Worm (Caenorhabditis elegans) whole organism, L1 larva: ENCODE results near the gene F49C12.6.
"Not testable (repeated sequence)": the region's sequence is repeated elsewhere in the genome, so short reads cannot be mapped to it uniquely, and the experiment has no call there.

ENCODE experiments used
- C04F5.9 ChIP-seq: sonication (generic microtip); optimal IDR thresholded peaks from 2 replicates; lab custom pipeline; 2016; ENCODE audit warnings: missing genetic modification characterization, missing compliant biosample characterization
- F16B12.6 ChIP-seq: fragments of 150-350 bp; optimal IDR thresholded peaks from 2 replicates; lab custom pipeline; 2014; ENCODE audit warnings: missing biosample characterization, missing genetic modification characterization
- Y116A8C.19 ChIP-seq: sonication (generic microtip); optimal IDR thresholded peaks from 2 replicates; lab custom pipeline; 2016; ENCODE audit warnings: missing compliant biosample characterization, missing genetic modification characterization, borderline replicate concordance
- blmp-1 ChIP-seq: fragments of 150-350 bp; optimal IDR thresholded peaks from 2 replicates; lab custom pipeline; 2014; ENCODE audit warnings: missing biosample characterization, missing genetic modification characterization
- ceh-63 ChIP-seq: fragments of 200-800 bp; sonication (Bioruptor generic); optimal IDR thresholded peaks from 2 replicates; lab custom pipeline; 2018; ENCODE audit warnings: mild to moderate bottlenecking, missing genetic modification characterization, missing compliant biosample characterization
- ceh-82 ChIP-seq, 3 experiments: fragments of 150-350 bp in 1 of 3; sonication (generic microtip) in 2 of 3; optimal IDR thresholded peaks; 2 replicates each; lab custom pipeline; 2014 to 2017; ENCODE audit warnings: missing biosample characterization in 3 of 3, missing genetic modification characterization in 3 of 3
- dpl-1 ChIP-seq, 3 experiments: fragments of 150-350 bp in 2 of 3; sonication (generic microtip) in 1 of 3; optimal IDR thresholded peaks; 2 replicates each; lab custom pipeline; 2014 to 2017; ENCODE audit warnings: missing biosample characterization in 3 of 3, missing genetic modification characterization in 3 of 3, missing genetic modification reagents in 3 of 3
- fkh-10 ChIP-seq: sonication (generic microtip); optimal IDR thresholded peaks from 2 replicates; lab custom pipeline; 2017; ENCODE audit warnings: missing biosample characterization, missing genetic modification reagents, missing genetic modification characterization
- hlh-4 ChIP-seq: sonication (generic microtip); optimal IDR thresholded peaks from 2 replicates; lab custom pipeline; 2016; ENCODE audit warnings: mild to moderate bottlenecking, missing genetic modification characterization, missing compliant biosample characterization
- isw-1 ChIP-seq: fragments of 200-800 bp; sonication (Bioruptor generic); IDR thresholded peaks from 2 replicates; pipeline ENCODE4 v1.3.6; 2022; ENCODE audit warnings: missing genetic modification characterization, missing compliant biosample characterization
- jun-1 ChIP-seq: fragments of 150-350 bp; optimal IDR thresholded peaks from 2 replicates; lab custom pipeline; 2014; ENCODE audit warnings: missing biosample characterization, missing genetic modification reagents, missing genetic modification characterization
- lin-13 ChIP-seq: fragments of 150-350 bp; optimal IDR thresholded peaks from 2 replicates; lab custom pipeline; 2014; ENCODE audit warnings: missing biosample characterization, missing genetic modification reagents, missing genetic modification characterization
- lin-35 ChIP-seq, 2 experiments: fragments of 150-350 bp; optimal IDR thresholded peaks; 2 replicates each; lab custom pipeline; 2014; ENCODE audit warnings: missing biosample characterization in 2 of 2, missing genetic modification characterization in 2 of 2, missing genetic modification reagents in 2 of 2
- lin-39 ChIP-seq: fragments of 150-350 bp; optimal IDR thresholded peaks from 2 replicates; lab custom pipeline; 2014; ENCODE audit warnings: missing biosample characterization, missing genetic modification reagents, missing genetic modification characterization
- nhr-12 ChIP-seq: sonication (generic microtip); optimal IDR thresholded peaks from 2 replicates; lab custom pipeline; 2017; ENCODE audit warnings: missing biosample characterization, missing genetic modification characterization
- nhr-20 ChIP-seq: sonication (generic microtip); optimal IDR thresholded peaks from 2 replicates; lab custom pipeline; 2016; ENCODE audit warnings: mild to moderate bottlenecking, missing genetic modification characterization, missing compliant biosample characterization
- nhr-28 ChIP-seq: fragments of 150-350 bp; optimal IDR thresholded peaks from 2 replicates; lab custom pipeline; 2014; ENCODE audit warnings: missing biosample characterization, missing genetic modification characterization
- nhr-76 ChIP-seq: sonication (generic microtip); optimal IDR thresholded peaks from 2 replicates; lab custom pipeline; 2017; ENCODE audit warnings: missing biosample characterization, missing genetic modification characterization
- nhr-84 ChIP-seq: sonication (generic microtip); optimal IDR thresholded peaks from 2 replicates; lab custom pipeline; 2017; ENCODE audit warnings: missing biosample characterization, missing genetic modification characterization
- nhr-90 ChIP-seq: sonication (generic microtip); optimal IDR thresholded peaks from 2 replicates; lab custom pipeline; 2016; ENCODE audit warnings: mild to moderate bottlenecking, missing genetic modification characterization, missing compliant biosample characterization; ENCODE audit not compliant: poor library complexity
- pag-3 ChIP-seq: sonication (generic microtip); optimal IDR thresholded peaks from 2 replicates; lab custom pipeline; 2017; ENCODE audit warnings: missing genetic modification characterization, mild to moderate bottlenecking, missing compliant biosample characterization, antibody characterized with exemption, borderline replicate concordance; ENCODE audit not compliant: insufficient read depth
- skn-1 ChIP-seq: fragments of 150-350 bp; optimal IDR thresholded peaks from 2 replicates; lab custom pipeline; 2014; ENCODE audit warnings: missing biosample characterization, missing genetic modification characterization
- snu-23 ChIP-seq: sonication (generic microtip); optimal IDR thresholded peaks from 2 replicates; lab custom pipeline; 2016; ENCODE audit warnings: missing genetic modification characterization, missing compliant biosample characterization
- sox-4 ChIP-seq: sonication (generic microtip); optimal IDR thresholded peaks from 2 replicates; lab custom pipeline; 2016; ENCODE audit warnings: missing genetic modification characterization, missing compliant biosample characterization
- sup-37 ChIP-seq: fragments of 200-800 bp; sonication (Bioruptor generic); optimal IDR thresholded peaks from 2 replicates; lab custom pipeline; 2018; ENCODE audit warnings: mild to moderate bottlenecking, missing genetic modification characterization, missing compliant biosample characterization
- swsn-7 ChIP-seq: sonication (generic microtip); optimal IDR thresholded peaks from 2 replicates; lab custom pipeline; 2016; ENCODE audit warnings: missing genetic modification characterization, missing compliant biosample characterization
- unc-62 ChIP-seq: fragments of 150-350 bp; optimal IDR thresholded peaks from 2 replicates; lab custom pipeline; 2014; ENCODE audit warnings: missing biosample characterization, missing genetic modification reagents, missing genetic modification characterization
- unc-98 ChIP-seq: fragments of 200-800 bp; sonication (Bioruptor generic); IDR thresholded peaks from 2 replicates; pipeline ENCODE4 v1.3.6; 2022; ENCODE audit warnings: missing genetic modification characterization, missing compliant biosample characterization
- zag-1 ChIP-seq: fragments of 150-350 bp; optimal IDR thresholded peaks from 2 replicates; lab custom pipeline; 2014; ENCODE audit warnings: missing biosample characterization, missing genetic modification characterization
- zip-4 ChIP-seq: fragments of 200-800 bp; sonication (Bioruptor generic); optimal IDR thresholded peaks from 2 replicates; lab custom pipeline; 2018; ENCODE audit warnings: mild to moderate bottlenecking, missing genetic modification characterization, moderate library complexity, missing compliant biosample characterization
- ztf-11 ChIP-seq, 2 experiments: sonication (generic microtip); optimal IDR thresholded peaks; 2 replicates each; lab custom pipeline; 2016 to 2017; ENCODE audit warnings: missing genetic modification characterization in 2 of 2, missing biosample characterization in 1 of 2, missing compliant biosample characterization in 1 of 2

F49C12.6 gene

ce11 chrIV:9303994-9304393 is 4.9 kb downstream of the F49C12.6 start, which contains the start of gene F49C12.4 (continued):
- no peak for TF ChIP-seq isw-1 (GFP tag; lab: Robert Waterston, UW)

- TF ChIP-seq skn-1 (no peak), sox-4 (tag; lab: Kevin White, UChicago) (no peak), swsn-7 (no peak), nhr-28 (tag; lab: Kevin White, UChicago) (no peak), nhr-20 (tag; lab: Kevin White, UChicago) (no peak)
These were observed 8.7 kb downstream of the F49C12.6 start, which contains the start of gene F49C12.3 for ce11 chrIV:9300127-9300526. Gene F49C12.3 (plus strand): TSS chrIV:9300427.

ce11 chrIV:9299145-9299544 is 9.7 kb downstream of the F49C12.6 start, which contains the start of gene F49C12.2:
Gene F49C12.2 (minus strand): TSS chrIV:9299245.
- TF ChIP-seq zag-1 (no peak), zip-4 (GFP tag; lab: Kevin White, UChicago) (no peak), C04F5.9 (tag; lab: Kevin White, UChicago) (no peak), ceh-82 (tag; optimal IDR thresholded peaks at IDR 0.05; lab: Kevin White, UChicago) (no peak), nhr-90 (tag; lab: Kevin White, UChicago) (no peak), isw-1 (GFP tag; lab: Robert Waterston, UW) (no peak), snu-23 (no peak), lin-35 (GFP tag; optimal IDR thresholded peaks at IDR 0.05; lab: Kevin White, UChicago) (no peak), swsn-7 (no peak), unc-62 (GFP tag; lab: Kevin White, UChicago) (no peak), nhr-84 (tag; lab: Kevin White, UChicago) (no peak), fkh-10 (GFP tag; lab: Kevin White, UChicago) (no peak), lin-13 (GFP tag; lab: Kevin White, UChicago) (no peak), Y116A8C.19 (tag; lab: Kevin White, UChicago) (no peak), nhr-76 (tag; lab: Kevin White, UChicago) (no peak), ztf-11 (tag; optimal IDR thresholded peaks at IDR 0.05; lab: Kevin White, UChicago) (no peak)

ce11 chrIV:9296285-9296684 is 12.6 kb downstream of the F49C12.6 start, which contains the start of gene F49C12.1:
Gene F49C12.1 (minus strand): TSS chrIV:9296354.
- no peak for TF ChIP-seq C04F5.9 (tag; lab: Kevin White, UChicago)
- TF ChIP-seq pag-3 = no peak
- TF ChIP-seq lin-39 (tag; lab: Kevin White, UChicago) = no peak
- TF ChIP-seq dpl-1 (GFP tag; optimal IDR thresholded peaks at IDR 0.05; lab: Kevin White, UChicago) = no peak
- no peak for TF ChIP-seq sup-37 (GFP tag; lab: Kevin White, UChicago)
- no peak for TF ChIP-seq nhr-12 (tag; lab: Kevin White, UChicago)
- TF ChIP-seq ceh-63 (GFP tag; lab: Kevin White, UChicago) = no peak

ce11 chrIV:9293825-9294224 is 15.1 kb downstream of the F49C12.6 start, which contains the start of gene nhr-264:
Gene nhr-264 (minus strand): TSS chrIV:9293925.
- TF ChIP-seq jun-1 (tag; lab: Kevin White, UChicago); unc-98 (GFP tag; lab: Robert Waterston, UW); ztf-11 (tag; optimal IDR thresholded peaks at IDR 0.05; lab: Kevin White, UChicago): not testable (repeated sequence)

- TF ChIP-seq Y116A8C.19 (tag; lab: Kevin White, UChicago) (no peak), blmp-1 (tag; lab: Kevin White, UChicago) (no peak), hlh-4 (tag; lab: Kevin White, UChicago) (no peak), F16B12.6 (tag; lab: Kevin White, UChicago) (no peak), lin-13 (GFP tag; lab: Kevin White, UChicago) (no peak)
These were observed 19.2 kb downstream of the F49C12.6 start for ce11 chrIV:9289635-9290034.
